Worm (Caenorhabditis elegans): ENCODE measurements around the gene B0222.1.

B0222.1 gene

ce11 chrV:9133950-9134349, at the start of gene B0222.1:
Gene B0222.1, plus strand, starts transcription at chrV:9134255.
- TF ChIP-seq nhr-23 (tag; optimal IDR thresholded peaks at IDR 0.05) (no peak), nhr-11 (tag; optimal IDR thresholded peaks at IDR 0.05) (peak; percentile 3)

DNA sequence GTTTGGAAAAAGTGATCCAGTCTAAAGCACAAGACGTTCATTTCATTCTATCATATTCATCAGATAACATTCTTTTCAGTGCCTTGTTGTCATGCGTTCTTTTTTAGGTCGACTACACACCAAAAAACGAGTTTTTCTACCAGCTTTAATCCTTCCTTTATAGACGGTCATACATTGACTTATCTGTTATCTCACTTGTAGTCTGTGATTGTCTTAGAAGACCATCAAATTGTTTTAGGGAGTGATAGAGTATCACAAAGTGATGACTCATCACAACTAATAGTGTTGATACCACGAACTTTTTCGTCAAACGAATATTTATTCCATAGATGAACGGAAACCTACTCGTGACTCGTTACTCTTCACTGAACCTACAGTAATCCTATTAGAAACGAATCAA, 48.2 kb upstream of the B0222.1 start:
- TF ChIP-seq nhr-77 (tag; optimal IDR thresholded peaks at IDR 0.05): no peak
- TF ChIP-seq ceh-16 (tag; optimal IDR thresholded peaks at IDR 0.05): no peak
- peak; percentile 22 for TF ChIP-seq tbx-2 (tag; optimal IDR thresholded peaks at IDR 0.05)
- peak; percentile 34 for TF ChIP-seq elt-2 (tag; optimal IDR thresholded peaks at IDR 0.05)
- peak in 1 of 3 experiments; percentile 84 for TF ChIP-seq elt-3 (tag; optimal IDR thresholded peaks at IDR 0.05)
- peak; percentile 43 for TF ChIP-seq jun-1 (tag; optimal IDR thresholded peaks at IDR 0.05)
- no peak for TF ChIP-seq nhr-11 (tag; optimal IDR thresholded peaks at IDR 0.05)
- peak; percentile 73 for TF ChIP-seq nhr-25 (tag; optimal IDR thresholded peaks at IDR 0.05)
- no peak for TF ChIP-seq lin-15B (tag; optimal IDR thresholded peaks at IDR 0.05)
- no peak for TF ChIP-seq fos-1 (tag; optimal IDR thresholded peaks at IDR 0.05)
- TF ChIP-seq ceh-28 (tag; optimal IDR thresholded peaks at IDR 0.05): peak; percentile 58
- TF ChIP-seq daf-12 (tag; optimal IDR thresholded peaks at IDR 0.05): no peak
- peak; percentile 15 for TF ChIP-seq pqm-1 (tag; optimal IDR thresholded peaks at IDR 0.05)
- no peak for TF ChIP-seq fkh-10 (GFP tag; optimal IDR thresholded peaks at IDR 0.05)
- TF ChIP-seq nhr-237 (tag; optimal IDR thresholded peaks at IDR 0.05): no peak
- TF ChIP-seq lin-39 (tag; optimal IDR thresholded peaks at IDR 0.05): no peak
- no peak for TF ChIP-seq mml-1 (tag; optimal IDR thresholded peaks at IDR 0.05)
- TF ChIP-seq ZK546.5 (tag; optimal IDR thresholded peaks at IDR 0.05): no peak
- peak; percentile 88 for TF ChIP-seq nhr-43 (tag; optimal IDR thresholded peaks at IDR 0.05; ENCODE audit: poor library complexity, severe bottlenecking)
- peak; percentile 89 for TF ChIP-seq nhr-23 (tag; optimal IDR thresholded peaks at IDR 0.05)
- TF ChIP-seq elt-1 (tag; optimal IDR thresholded peaks at IDR 0.05): no peak
- no peak for TF ChIP-seq ama-1 (optimal IDR thresholded peaks at IDR 0.05)
- TF ChIP-seq egl-5 (tag; optimal IDR thresholded peaks at IDR 0.05): no peak
- TF ChIP-seq ztf-11 (tag; optimal IDR thresholded peaks at IDR 0.05): no peak

ce11 chrV:9088758-9089157, 45.3 kb upstream of the B0222.1 start:
- no peak for TF ChIP-seq pqm-1 (tag; optimal IDR thresholded peaks at IDR 0.05)
- TF ChIP-seq aly-2 (tag; optimal IDR thresholded peaks at IDR 0.05): no peak
- TF ChIP-seq ama-1 (optimal IDR thresholded peaks at IDR 0.05): peak; percentile 99
- TF ChIP-seq nhr-28 (tag; optimal IDR thresholded peaks at IDR 0.05): no peak
- TF ChIP-seq fkh-2 (tag; optimal IDR thresholded peaks at IDR 0.05): no peak
- no peak for TF ChIP-seq nhr-67 (tag; optimal IDR thresholded peaks at IDR 0.05)
- no peak for TF ChIP-seq elt-3 (tag; optimal IDR thresholded peaks at IDR 0.05)
- TF ChIP-seq nfya-1 (tag; optimal IDR thresholded peaks at IDR 0.05; ENCODE audit: insufficient read depth): peak; percentile 48
- TF ChIP-seq snpc-4 (tag; optimal IDR thresholded peaks at IDR 0.05): peak; percentile 10
- TF ChIP-seq mml-1 (tag; optimal IDR thresholded peaks at IDR 0.05): no peak
- no peak for TF ChIP-seq egl-5 (tag; optimal IDR thresholded peaks at IDR 0.05)
- TF ChIP-seq ceh-16 (tag; optimal IDR thresholded peaks at IDR 0.05): no peak
- no peak for TF ChIP-seq nhr-11 (tag; optimal IDR thresholded peaks at IDR 0.05)
- TF ChIP-seq lsy-12 (tag; optimal IDR thresholded peaks at IDR 0.05): peak; percentile 42
- no peak for TF ChIP-seq R02D3.7 (tag; optimal IDR thresholded peaks at IDR 0.05)

ce11 chrV:9092209-9092608, 41.8 kb upstream of the B0222.1 start, which contains the start of gene T27E4.1:
Gene T27E4.1, plus strand, starts transcription at chrV:9092345.
- no peak for TF ChIP-seq zag-1 (tag; optimal IDR thresholded peaks at IDR 0.05)
- peak; percentile 44 for TF ChIP-seq lin-39 (tag; optimal IDR thresholded peaks at IDR 0.05)

DNA sequence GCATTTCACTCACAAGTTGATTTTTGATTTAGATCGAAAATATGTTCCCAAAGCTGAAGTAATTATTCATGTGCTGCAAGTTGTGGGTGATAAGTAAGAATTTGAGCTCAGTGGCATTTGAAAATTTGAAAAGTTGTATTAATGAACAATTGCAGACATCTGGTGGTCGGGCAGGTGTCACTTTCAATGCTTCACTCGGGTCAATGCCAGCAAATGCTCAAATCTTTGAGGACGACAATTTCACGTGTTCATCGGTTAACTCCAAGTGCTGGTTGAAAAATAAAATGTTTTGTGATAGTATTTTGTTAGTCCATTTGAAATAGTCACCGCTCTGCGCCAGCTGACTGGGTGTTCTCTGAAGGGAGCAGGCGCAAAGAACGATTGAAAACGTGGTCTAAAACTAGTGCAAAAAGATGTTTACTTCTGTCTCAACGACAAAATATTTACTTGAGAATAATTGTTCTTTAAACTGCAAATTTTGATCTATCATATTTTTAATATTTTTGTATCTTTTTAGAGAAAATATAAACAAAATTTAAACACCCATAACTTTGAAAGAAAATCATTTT, 39.9 kb upstream of the B0222.1 start:
- TF ChIP-seq elt-2 (tag; optimal IDR thresholded peaks at IDR 0.05) (peak; percentile 76), nhr-12 (tag; optimal IDR thresholded peaks at IDR 0.05) (no peak), jun-1 (tag; optimal IDR thresholded peaks at IDR 0.05) (peak; percentile 63), nfya-1 (tag; optimal IDR thresholded peaks at IDR 0.05; ENCODE audit: insufficient read depth) (peak; percentile 14), lin-39 (tag; optimal IDR thresholded peaks at IDR 0.05) (peak; percentile 76), pha-4 (tag; optimal IDR thresholded peaks at IDR 0.05) (peak; percentile 96), lsy-12 (tag; optimal IDR thresholded peaks at IDR 0.05) (peak; percentile 15), pqm-1 (tag; optimal IDR thresholded peaks at IDR 0.05) (peak; percentile 82), nhr-237 (tag; optimal IDR thresholded peaks at IDR 0.05) (no peak), ama-1 (optimal IDR thresholded peaks at IDR 0.05) (no peak), mdl-1 (tag; optimal IDR thresholded peaks at IDR 0.05) (peak; percentile 3), egl-5 (tag; optimal IDR thresholded peaks at IDR 0.05) (peak; percentile 43)

Data from whole organism, L3 larva.